Fruit fly (Drosophila melanogaster) whole organism, embryonic: ENCODE measurements around the gene crq.

Source experiments
- Antp ChIP-seq: fragments of 200-800 bp; sonication (Bioruptor generic); optimal IDR thresholded peaks from 3 replicates; lab custom pipeline; 2016; ENCODE audit warnings: missing biosample characterization, missing genetic modification characterization
- BEAF-32 ChIP-seq: fragments of 200-800 bp; sonication (Bioruptor generic); optimal IDR thresholded peaks from 3 replicates; lab custom pipeline; 2017; ENCODE audit warnings: missing biosample characterization, missing genetic modification characterization, mild to moderate bottlenecking, moderate library complexity, missing genetic modification reagents
- Bgb ChIP-seq: fragments of 200-800 bp; sonication (Bioruptor generic); IDR thresholded peaks from 2 replicates; pipeline ENCODE4 v1.3.6; 2022; ENCODE audit warnings: missing biosample characterization, missing genetic modification characterization; ENCODE audit not compliant: partially characterized antibody
- CG10366 ChIP-seq: fragments of 200-800 bp; sonication (Bioruptor generic); IDR thresholded peaks from 2 replicates; pipeline ENCODE4 v1.3.6; 2022; ENCODE audit warnings: missing biosample characterization, missing genetic modification characterization
- CG10431 ChIP-seq: fragments of 200-800 bp; sonication (Bioruptor generic); optimal IDR thresholded peaks from 3 replicates; lab custom pipeline; 2018; ENCODE audit warnings: missing biosample characterization, mild to moderate bottlenecking, missing genetic modification characterization
- CG10543 ChIP-seq: fragments of 200-800 bp; sonication (Bioruptor generic); optimal IDR thresholded peaks from 3 replicates; lab custom pipeline; 2017; ENCODE audit warnings: missing biosample characterization, mild to moderate bottlenecking, missing genetic modification characterization, moderate library complexity
- CG13296 ChIP-seq: fragments of 200-800 bp; sonication (Bioruptor generic); optimal IDR thresholded peaks from 3 replicates; lab custom pipeline; 2018; ENCODE audit warnings: missing biosample characterization, mild to moderate bottlenecking, missing genetic modification characterization
- CG14710 ChIP-seq: fragments of 200-800 bp; sonication (Bioruptor generic); optimal IDR thresholded peaks from 3 replicates; lab custom pipeline; 2019; ENCODE audit warnings: missing biosample characterization, mild to moderate bottlenecking, missing genetic modification characterization, moderate library complexity
- CG15269 ChIP-seq: fragments of 200-800 bp; sonication (Bioruptor generic); optimal IDR thresholded peaks from 2 replicates; lab custom pipeline; 2018; ENCODE audit warnings: missing biosample characterization, mild to moderate bottlenecking, missing genetic modification characterization, moderate library complexity
- CG1603 ChIP-seq: fragments of 200-800 bp; sonication (Bioruptor generic); optimal IDR thresholded peaks from 2 replicates; lab custom pipeline; 2019; ENCODE audit warnings: missing biosample characterization, mild to moderate bottlenecking, missing genetic modification characterization, moderate library complexity
- CG16779 ChIP-seq: fragments of 200-800 bp; sonication (Bioruptor generic); IDR thresholded peaks from 2 replicates; pipeline ENCODE4 v1.3.6; 2022; ENCODE audit warnings: missing biosample characterization, missing genetic modification characterization
- CG17829 ChIP-seq: fragments of 200-800 bp; optimal IDR thresholded peaks from 2 replicates; lab custom pipeline; 2019; ENCODE audit warnings: missing biosample characterization, mild to moderate bottlenecking, missing genetic modification characterization, moderate library complexity
- CG1832 ChIP-seq: fragments of 200-800 bp; sonication (Bioruptor generic); optimal IDR thresholded peaks from 2 replicates; lab custom pipeline; 2017; ENCODE audit warnings: missing biosample characterization, mild to moderate bottlenecking, missing genetic modification characterization, inconsistent platforms
- CG2199 ChIP-seq: fragments of 200-800 bp; sonication (Bioruptor generic); IDR thresholded peaks from 3 replicates; pipeline ENCODE4 v1.3.6; 2022; ENCODE audit warnings: missing biosample characterization, missing genetic modification characterization
- CG3065 ChIP-seq: fragments of 200-800 bp; sonication (Bioruptor generic); optimal IDR thresholded peaks from 2 replicates; lab custom pipeline; 2016; ENCODE audit warnings: missing biosample characterization, missing genetic modification characterization
- CG6254 ChIP-seq: fragments of 200-800 bp; sonication (Bioruptor generic); optimal IDR thresholded peaks from 3 replicates; lab custom pipeline; 2017; ENCODE audit warnings: mild to moderate bottlenecking, missing biosample characterization, missing genetic modification reagents, missing genetic modification characterization
- CG7372 ChIP-seq: fragments of 200-800 bp; sonication (Bioruptor generic); IDR thresholded peaks from 2 replicates; pipeline ENCODE4 v1.3.6; 2022; ENCODE audit warnings: missing biosample characterization, missing genetic modification characterization
- Chrac-16 ChIP-seq: fragments of 200-800 bp; sonication (Bioruptor generic); optimal IDR thresholded peaks from 3 replicates; lab custom pipeline; 2016; ENCODE audit warnings: missing biosample characterization, missing genetic modification characterization
- Drgx ChIP-seq: fragments of 200-800 bp; sonication (Bioruptor generic); IDR thresholded peaks from 2 replicates; pipeline ENCODE4 v1.3.6; 2022; ENCODE audit warnings: missing biosample characterization, missing genetic modification characterization
- HLH54F ChIP-seq: fragments of 200-800 bp; sonication (Bioruptor generic); optimal IDR thresholded peaks from 3 replicates; lab custom pipeline; 2016; ENCODE audit warnings: missing biosample characterization, missing genetic modification characterization
- HmgZ ChIP-seq: fragments of 200-800 bp; sonication (Bioruptor generic); optimal IDR thresholded peaks from 2 replicates; lab custom pipeline; 2018; ENCODE audit warnings: missing biosample characterization, mild to moderate bottlenecking, missing genetic modification characterization
- Med ChIP-seq: fragments of 200-800 bp; sonication (Bioruptor generic); peaks from one replicate; lab custom pipeline; 2016; ENCODE audit warnings: missing biosample characterization, missing genetic modification characterization, mild to moderate bottlenecking, inconsistent platforms, moderate library complexity
- Mes4 ChIP-seq: fragments of 200-800 bp; sonication (Bioruptor generic); optimal IDR thresholded peaks from 2 replicates; lab custom pipeline; 2016; ENCODE audit warnings: missing biosample characterization, missing genetic modification characterization
- Oli ChIP-seq: fragments of 200-800 bp; sonication (Bioruptor generic); optimal IDR thresholded peaks from 2 replicates; lab custom pipeline; 2018; ENCODE audit warnings: missing biosample characterization, mild to moderate bottlenecking, missing genetic modification characterization, moderate library complexity
- Pdp1 ChIP-seq, 2 experiments: fragments of 200-800 bp; sonication (Bioruptor generic); optimal IDR thresholded peaks; 3 replicates each; lab custom pipeline; 2016; ENCODE audit warnings: missing biosample characterization in 2 of 2, missing genetic modification characterization in 2 of 2, mild to moderate bottlenecking in 1 of 2, moderate library complexity in 1 of 2
- Poxn ChIP-seq: fragments of 200-800 bp; sonication (Bioruptor generic); IDR thresholded peaks from 2 replicates; pipeline ENCODE4 v1.3.6; 2022; ENCODE audit warnings: missing biosample characterization, missing genetic modification characterization
- Tbp ChIP-seq: fragments of >200 bp; optimal IDR thresholded peaks from 2 replicates; lab custom pipeline; 2018; ENCODE audit warnings: missing biosample characterization, missing genetic modification characterization
- Xrp1 ChIP-seq: fragments of 200-800 bp; sonication (Bioruptor generic); IDR thresholded peaks from 2 replicates; pipeline ENCODE4 v1.3.6; 2022; ENCODE audit warnings: missing biosample characterization, missing genetic modification characterization
- ase ChIP-seq: fragments of 200-800 bp; sonication (Bioruptor generic); IDR thresholded peaks from 3 replicates; pipeline ENCODE4 v1.3.6; 2022; ENCODE audit warnings: missing biosample characterization, missing genetic modification characterization
- ato ChIP-seq: fragments of 200-800 bp; sonication (Bioruptor generic); IDR thresholded peaks from 2 replicates; pipeline ENCODE4 v1.3.6; 2022; ENCODE audit warnings: missing biosample characterization, missing genetic modification characterization; ENCODE audit not compliant: partially characterized antibody
- br ChIP-seq: fragments of >200 bp; optimal IDR thresholded peaks from 2 replicates; lab custom pipeline; 2017
- danr ChIP-seq: fragments of 200-800 bp; sonication (Bioruptor generic); IDR thresholded peaks from 2 replicates; pipeline ENCODE4 v1.3.6; 2022; ENCODE audit warnings: missing biosample characterization, missing genetic modification characterization
- dmrt99B ChIP-seq: fragments of 200-800 bp; sonication (Bioruptor generic); optimal IDR thresholded peaks from 2 replicates; lab custom pipeline; 2018; ENCODE audit warnings: missing biosample characterization, mild to moderate bottlenecking, missing genetic modification characterization, moderate library complexity
- en ChIP-seq: fragments of 200-800 bp; sonication (Bioruptor generic); optimal IDR thresholded peaks from 2 replicates; lab custom pipeline; 2016; ENCODE audit warnings: missing biosample characterization, missing genetic modification characterization
- ewg ChIP-seq: fragments of 200-800 bp; sonication (Bioruptor generic); optimal IDR thresholded peaks from 3 replicates; lab custom pipeline; 2017; ENCODE audit warnings: mild to moderate bottlenecking, missing biosample characterization, missing genetic modification reagents, missing genetic modification characterization
- fd64A ChIP-seq: fragments of 200-800 bp; sonication (Bioruptor generic); optimal IDR thresholded peaks from 3 replicates; lab custom pipeline; 2018; ENCODE audit warnings: missing biosample characterization, mild to moderate bottlenecking, missing genetic modification characterization
- gcm2 ChIP-seq: fragments of 200-800 bp; sonication (Bioruptor generic); optimal IDR thresholded peaks from 2 replicates; lab custom pipeline; 2016; ENCODE audit warnings: missing biosample characterization, missing genetic modification characterization
- ind ChIP-seq: fragments of 200-800 bp; sonication (Bioruptor generic); optimal IDR thresholded peaks from 3 replicates; lab custom pipeline; 2016; ENCODE audit warnings: missing biosample characterization, missing genetic modification characterization
- kay ChIP-seq: fragments of 200-800 bp; sonication (Bioruptor generic); optimal IDR thresholded peaks from 2 replicates; lab custom pipeline; 2016; ENCODE audit warnings: missing biosample characterization, missing genetic modification characterization
- ken ChIP-seq: fragments of 200-800 bp; sonication (Bioruptor generic); IDR thresholded peaks from 3 replicates; pipeline ENCODE4 v1.3.6; 2022; ENCODE audit warnings: missing biosample characterization, missing genetic modification characterization
- lov ChIP-seq, 2 experiments: fragments of 200-800 bp in 1 of 2; fragments of >200 bp in 1 of 2; sonication (Bioruptor generic) in 1 of 2; IDR thresholded peaks in 1 of 2; optimal IDR thresholded peaks in 1 of 2; 2 replicates in 1 of 2; 3 replicates in 1 of 2; pipeline versions ENCODE4 v1.3.6 to Lab custom; 2017 to 2022; ENCODE audit warnings: missing biosample characterization in 1 of 2, missing genetic modification characterization in 1 of 2
- sd ChIP-seq: fragments of 200-800 bp; sonication (Bioruptor generic); optimal IDR thresholded peaks from 3 replicates; lab custom pipeline; 2018; ENCODE audit warnings: missing biosample characterization, mild to moderate bottlenecking, missing genetic modification characterization, moderate library complexity
- slou ChIP-seq: fragments of 200-800 bp; sonication (Bioruptor generic); optimal IDR thresholded peaks from 3 replicates; lab custom pipeline; 2016; ENCODE audit warnings: missing biosample characterization, missing genetic modification characterization
- sqz ChIP-seq: fragments of 200-800 bp; sonication (Bioruptor generic); optimal IDR thresholded peaks from 3 replicates; lab custom pipeline; 2018; ENCODE audit warnings: missing biosample characterization, mild to moderate bottlenecking, missing genetic modification characterization
- tll ChIP-seq, 2 experiments: fragments of 200-800 bp in 1 of 2; fragments of >200 bp in 1 of 2; sonication (Bioruptor generic) in 1 of 2; optimal IDR thresholded peaks; 2 replicates each; lab custom pipeline; 2017 to 2019; ENCODE audit warnings: missing biosample characterization in 2 of 2, missing genetic modification characterization in 2 of 2, mild to moderate bottlenecking in 1 of 2, moderate library complexity in 1 of 2
- tup ChIP-seq: fragments of 200-800 bp; sonication (Bioruptor generic); optimal IDR thresholded peaks from 2 replicates; lab custom pipeline; 2016; ENCODE audit warnings: missing biosample characterization, mild to moderate bottlenecking, missing genetic modification characterization, moderate library complexity
- unc-4 ChIP-seq: fragments of 200-800 bp; sonication (Bioruptor generic); IDR thresholded peaks from 2 replicates; pipeline ENCODE4 v1.3.6; 2022; ENCODE audit warnings: missing biosample characterization, missing genetic modification characterization; ENCODE audit not compliant: partially characterized antibody

crq gene

DNA sequence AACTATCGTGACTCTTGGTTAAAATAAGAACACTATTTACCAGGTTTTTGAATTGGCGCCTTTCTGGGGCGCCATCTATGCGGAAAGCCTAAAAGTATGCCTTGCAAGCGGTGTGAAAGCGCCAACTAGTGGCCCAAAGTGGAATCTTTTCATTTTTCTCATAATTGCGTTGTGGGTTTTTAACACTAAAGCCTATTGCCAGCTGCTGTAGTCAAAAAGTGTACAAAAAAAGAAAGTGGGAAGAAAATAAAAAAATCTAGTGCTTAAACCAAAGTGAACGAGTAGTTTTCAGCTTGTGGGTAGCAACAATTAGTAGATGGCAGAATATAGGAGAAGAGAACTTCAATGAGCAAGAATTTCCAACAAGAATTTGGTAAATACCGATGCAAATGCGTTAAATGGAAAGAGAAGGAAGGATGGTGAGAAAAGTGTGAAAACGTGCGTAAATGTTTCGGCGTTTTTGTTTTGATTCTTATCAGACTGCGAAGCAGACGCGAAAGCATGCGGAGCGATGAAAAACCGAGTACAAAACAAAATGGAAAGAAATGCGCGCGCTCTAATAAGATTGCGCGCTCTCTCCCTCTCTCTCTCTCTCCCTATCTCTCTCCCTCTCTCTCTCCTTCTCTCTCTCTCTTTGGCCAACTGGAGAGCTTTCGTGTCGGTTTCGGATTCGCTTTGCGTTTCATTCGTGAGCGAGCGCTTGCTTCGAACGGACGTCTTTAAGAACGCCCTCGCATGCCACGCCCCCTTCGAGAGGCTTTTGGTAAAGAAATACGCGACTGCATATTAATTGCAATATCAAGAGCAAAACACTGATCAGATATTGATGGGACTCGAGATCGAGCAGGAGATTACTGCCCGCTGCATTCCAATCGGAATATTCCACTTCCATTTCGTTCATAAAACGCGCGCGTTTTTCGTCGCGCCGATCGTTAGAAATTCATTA lies 37.6 kb upstream of the crq start (continued):
- TF ChIP-seq CG2199 (GFP tag; lab: Robert Waterston, UW) (peak; percentile 71; the same call in 2 of the 3 replicates), CG3065 (GFP tag; lab: Kevin White, UChicago) (peak; percentile 85), Bgb (GFP tag; lab: Robert Waterston, UW) (peak; percentile 52; the same call in 1 of the 2 replicates), ind (GFP tag; lab: Kevin White, UChicago) (peak; percentile 65), Tbp (GFP tag; lab: Kevin White, UChicago) (no peak), Xrp1 (GFP tag; lab: Robert Waterston, UW) (peak; percentile 56), Antp (GFP tag; lab: Kevin White, UChicago) (peak; percentile 80), Mes4 (peak; percentile 62), CG17829 (peak; percentile 61), CG6254 (no peak), fd64A (GFP tag; lab: Kevin White, UChicago) (peak; percentile 8), CG14710 (tag; lab: Kevin White, UChicago) (peak; percentile 64), sqz (GFP tag; lab: Kevin White, UChicago) (peak; percentile 71), en (peak; percentile 5), danr (GFP tag; lab: Robert Waterston, UW) (no peak; the same call in 1 of the 2 replicates), CG7372 (GFP tag; lab: Robert Waterston, UW) (peak; percentile 62), ken (GFP tag; lab: Robert Waterston, UW) (peak; percentile 77), gcm2 (GFP tag; lab: Kevin White, UChicago) (no peak), CG16779 (GFP tag; lab: Robert Waterston, UW) (peak; percentile 64), BEAF-32 (GFP tag; lab: Kevin White, UChicago) (peak; percentile 47), tll (GFP tag; optimal IDR thresholded peaks at IDR 0.05; lab: Kevin White, UChicago) (peak in 1 of 2 experiments; percentile 11), HLH54F (GFP tag; lab: Kevin White, UChicago) (peak; percentile 82), Med (peak; percentile 96), Pdp1 (GFP tag; optimal IDR thresholded peaks at IDR 0.05; lab: Kevin White, UChicago) (peak; percentile 68 to 73), CG1603 (tag; lab: Kevin White, UChicago) (peak; percentile 57), ato (GFP tag; lab: Robert Waterston, UW) (peak; percentile 60), kay (GFP tag; lab: Kevin White, UChicago) (peak; percentile 36), CG10431 (GFP tag; lab: Kevin White, UChicago) (peak; percentile 68), Chrac-16 (GFP tag; lab: Kevin White, UChicago) (peak; percentile 86), unc-4 (GFP tag; lab: Robert Waterston, UW) (peak; percentile 61), dmrt99B (tag; lab: Kevin White, UChicago) (peak; percentile 47), Oli (tag; lab: Kevin White, UChicago) (peak; percentile 23), Poxn (GFP tag; lab: Robert Waterston, UW) (no peak), lov (optimal IDR thresholded peaks at IDR 0.05; lab: Kevin White, UChicago) (no peak), lov (GFP tag; IDR thresholded peaks at IDR 0.05; lab: Robert Waterston, UW) (0 out of 3 replicates have a peak, but pooled peaks have one; percentile 48), slou (GFP tag; lab: Kevin White, UChicago) (peak; percentile 30), CG1832 (GFP tag; lab: Kevin White, UChicago) (peak; percentile 90), CG10366 (GFP tag; lab: Robert Waterston, UW) (peak; percentile 63), tup (GFP tag; lab: Kevin White, UChicago) (no peak), sd (tag; lab: Kevin White, UChicago) (peak; percentile 79), CG13296 (GFP tag; lab: Kevin White, UChicago) (peak; percentile 60), HmgZ (tag; lab: Kevin White, UChicago) (peak; percentile 66), ewg (GFP tag; lab: Kevin White, UChicago) (peak; percentile 80), br (no peak), CG10543 (GFP tag; lab: Kevin White, UChicago) (peak; percentile 54), ase (GFP tag; lab: Robert Waterston, UW) (peak; percentile 64; the same call in 2 of the 3 replicates), Drgx (GFP tag; lab: Robert Waterston, UW) (peak; percentile 38; the same call in 1 of the 2 replicates), CG15269 (tag; lab: Kevin White, UChicago) (peak; percentile 53)
